Fruit fly (Drosophila melanogaster): Measurements from ENCODE around the gene Lk.
A peak's percentile ranks its signal among the peaks of the same experiment; 100 is the strongest.

Lk gene

dm6 chr3L:14565134-14565587 lies 4.6 kb upstream of the Lk start (continued):
- TF ChIP-seq sob (GFP tag; IDR thresholded peaks at IDR 0.05) (no peak), luna (GFP tag; optimal IDR thresholded peaks at IDR 0.05) (no peak), Med (GFP tag) (no peak), CG2129 (GFP tag; IDR thresholded peaks at IDR 0.05; ENCODE audit: partially characterized antibody) (no peak), lilli (GFP tag; optimal IDR thresholded peaks at IDR 0.05) (no peak), CG33557 (GFP tag; optimal IDR thresholded peaks at IDR 0.05) (no peak), fd96Cb (tag; optimal IDR thresholded peaks at IDR 0.05) (no peak), Hey (tag; optimal IDR thresholded peaks at IDR 0.05) (peak; percentile 56), pros (GFP tag; optimal IDR thresholded peaks at IDR 0.05) (peak; percentile 85), trh (GFP tag; optimal IDR thresholded peaks at IDR 0.05) (no peak), CG30403 (GFP tag; optimal IDR thresholded peaks at IDR 0.05) (no peak), ranshi (GFP tag; IDR thresholded peaks at IDR 0.05) (no peak), tll (GFP tag; optimal IDR thresholded peaks at IDR 0.05) (peak in 1 of 2 experiments; percentile 90), seq (GFP tag; IDR thresholded peaks at IDR 0.05) (no peak), emc (GFP tag; optimal IDR thresholded peaks at IDR 0.05) (no peak), ash1 (GFP tag; optimal IDR thresholded peaks at IDR 0.05) (no peak), CG2875 (GFP tag; optimal IDR thresholded peaks at IDR 0.05) (no peak), MBD-R2 (GFP tag; IDR thresholded peaks at IDR 0.05) (no peak), fd3F (GFP tag; optimal IDR thresholded peaks at IDR 0.05) (no peak), crol (GFP tag; IDR thresholded peaks at IDR 0.05) (no peak), bowl (GFP tag; IDR thresholded peaks at IDR 0.05) (no peak), CG11696 (GFP tag; IDR thresholded peaks at IDR 0.05) (no peak), wek (GFP tag; optimal IDR thresholded peaks at IDR 0.05) (no peak), CG8281 (tag; optimal IDR thresholded peaks at IDR 0.05) (no peak), tgo (GFP tag; IDR thresholded peaks at IDR 0.05) (no peak), Doc2 (GFP tag; IDR thresholded peaks at IDR 0.05) (no peak), dm (GFP tag; optimal IDR thresholded peaks at IDR 0.05) (no peak), CG13296 (GFP tag; optimal IDR thresholded peaks at IDR 0.05) (no peak), CTCF (GFP tag; optimal IDR thresholded peaks at IDR 0.05) (no peak), insv (GFP tag; optimal IDR thresholded peaks at IDR 0.05) (no peak), ase (GFP tag; IDR thresholded peaks at IDR 0.05) (no peak), CG6854 (GFP tag; optimal IDR thresholded peaks at IDR 0.05) (no peak), oc (tag; optimal IDR thresholded peaks at IDR 0.05) (peak; percentile 25), phol (tag; optimal IDR thresholded peaks at IDR 0.05) (no peak), cg (GFP tag; optimal IDR thresholded peaks at IDR 0.05) (no peak), disco-r (GFP tag; optimal IDR thresholded peaks at IDR 0.05) (no peak)

dm6 chr3L:14564404-14564803 lies 3.8 kb upstream of the Lk start:
- TF ChIP-seq CG6254 (GFP tag; optimal IDR thresholded peaks at IDR 0.05) (no peak), dm (GFP tag; optimal IDR thresholded peaks at IDR 0.05) (no peak), CG9817 (tag; optimal IDR thresholded peaks at IDR 0.05) (no peak), bab2 (GFP tag; optimal IDR thresholded peaks at IDR 0.05) (no peak), CG16779 (GFP tag; IDR thresholded peaks at IDR 0.05) (no peak), CG15696 (tag; optimal IDR thresholded peaks at IDR 0.05) (peak; percentile 14), Atf3 (GFP tag; optimal IDR thresholded peaks at IDR 0.05) (no peak), Dek (tag; optimal IDR thresholded peaks at IDR 0.05) (no peak), CG16815 (GFP tag; optimal IDR thresholded peaks at IDR 0.05) (no peak), Sin3A (optimal IDR thresholded peaks at IDR 0.05) (no peak), CG10565 (GFP tag; optimal IDR thresholded peaks at IDR 0.05) (no peak), salm (tag; optimal IDR thresholded peaks at IDR 0.05) (no peak), CG15073 (GFP tag; optimal IDR thresholded peaks at IDR 0.05) (no peak), CG16813 (GFP tag; IDR thresholded peaks at IDR 0.05; ENCODE audit: partially characterized antibody) (no peak), CG16863 (GFP tag; optimal IDR thresholded peaks at IDR 0.05) (no peak), klu (GFP tag; IDR thresholded peaks at IDR 0.05) (no peak), HLH3B (GFP tag; IDR thresholded peaks at IDR 0.05) (no peak), CG11398 (GFP tag; optimal IDR thresholded peaks at IDR 0.05) (peak; percentile 18), Hr3 (GFP tag; optimal IDR thresholded peaks at IDR 0.05) (no peak), stwl (tag; optimal IDR thresholded peaks at IDR 0.05) (no peak)
